Worm (Caenorhabditis elegans) whole organism, late embryonic: ENCODE data around the gene klp-12.
"Not testable (repeated sequence)": the region's sequence is repeated elsewhere in the genome, so short reads cannot be mapped to it uniquely, and the experiment has no call there.

Experiments
- ahr-1 ChIP-seq: sonication (generic microtip); optimal IDR thresholded peaks from 2 replicates; lab custom pipeline; 2016; ENCODE audit warnings: missing genetic modification characterization, missing compliant biosample characterization
- ceh-31 ChIP-seq: sonication (generic microtip); optimal IDR thresholded peaks from 2 replicates; lab custom pipeline; 2016; ENCODE audit warnings: missing genetic modification characterization, missing compliant biosample characterization
- ceh-48 ChIP-seq: sonication (generic microtip); optimal IDR thresholded peaks from 2 replicates; lab custom pipeline; 2016; ENCODE audit warnings: missing genetic modification characterization, inconsistent platforms, missing compliant biosample characterization
- elt-2 ChIP-seq: sonication (generic microtip); optimal IDR thresholded peaks from 2 replicates; lab custom pipeline; 2016; ENCODE audit warnings: missing genetic modification reagents, missing genetic modification characterization, missing compliant biosample characterization
- pqm-1 ChIP-seq: sonication (generic microtip); optimal IDR thresholded peaks from 2 replicates; lab custom pipeline; 2016; ENCODE audit warnings: missing genetic modification characterization, missing compliant biosample characterization
- rnt-1 ChIP-seq: sonication (generic microtip); optimal IDR thresholded peaks from 2 replicates; lab custom pipeline; 2016; ENCODE audit warnings: missing genetic modification characterization, missing compliant biosample characterization
- unc-86 ChIP-seq: sonication (generic microtip); optimal IDR thresholded peaks from 2 replicates; lab custom pipeline; 2016; ENCODE audit warnings: missing genetic modification characterization, missing compliant biosample characterization

- not testable (repeated sequence) for TF ChIP-seq rnt-1 (tag; lab: Kevin White, UChicago); pqm-1 (tag; lab: Kevin White, UChicago); ahr-1 (tag; lab: Kevin White, UChicago); ceh-48; elt-2 (tag; lab: Kevin White, UChicago); unc-86; ceh-31 (tag; lab: Kevin White, UChicago)
Observed at ce11 chrIV:11398267-11398825, 38.7 kb upstream of the klp-12 start, which contains the start of gene dsl-6.
